Fruit fly (Drosophila melanogaster): Measurements from ENCODE around the gene smog.

smog gene

dm6 chr2L:4837772-4838397 is 14.8 kb upstream of the smog start, which contains the start of the genes tank and CG12194 (continued):
- peak in 1 of 2 experiments; percentile 86 for TF ChIP-seq Hr78 (GFP tag; optimal IDR thresholded peaks at IDR 0.05)
- TF ChIP-seq CG9437 (GFP tag; optimal IDR thresholded peaks at IDR 0.05) = peak; percentile 99
- TF ChIP-seq CG7372 (GFP tag; IDR thresholded peaks at IDR 0.05) = peak; percentile 98
- TF ChIP-seq Myb (GFP tag; optimal IDR thresholded peaks at IDR 0.05) = peak; percentile 98
- TF ChIP-seq CG2199 (GFP tag; IDR thresholded peaks at IDR 0.05) = peak; percentile 100
- TF ChIP-seq Hmr (GFP tag; optimal IDR thresholded peaks at IDR 0.05) = peak; percentile 99
- no peak for TF ChIP-seq D (optimal IDR thresholded peaks at IDR 0.05)
- TF ChIP-seq D (GFP tag; optimal IDR thresholded peaks at IDR 0.05) = peak; percentile 98
- peak; percentile 83 for TF ChIP-seq Scr (GFP tag; IDR thresholded peaks at IDR 0.05; ENCODE audit: partially characterized antibody)
- peak; percentile 91 for TF ChIP-seq E2f2 (GFP tag; IDR thresholded peaks at IDR 0.05)
- peak; percentile 99 for TF ChIP-seq CG12219 (GFP tag; optimal IDR thresholded peaks at IDR 0.05)
- peak; percentile 96 for TF ChIP-seq sima (GFP tag; optimal IDR thresholded peaks at IDR 0.05)
- peak; percentile 90 for TF ChIP-seq CG17912 (GFP tag; optimal IDR thresholded peaks at IDR 0.05)
- peak; percentile 99 for TF ChIP-seq CHES-1-like (GFP tag; optimal IDR thresholded peaks at IDR 0.05)
- peak; percentile 99 for TF ChIP-seq Atf6 (GFP tag; IDR thresholded peaks at IDR 0.05)
- peak; percentile 87 for TF ChIP-seq Dll (GFP tag; IDR thresholded peaks at IDR 0.05; ENCODE audit: partially characterized antibody)
- TF ChIP-seq CG5245 (GFP tag; optimal IDR thresholded peaks at IDR 0.05) = peak; percentile 99
- peak; percentile 99 for TF ChIP-seq CG9932 (GFP tag; IDR thresholded peaks at IDR 0.05)
- peak; percentile 89 for TF ChIP-seq grn (GFP tag; optimal IDR thresholded peaks at IDR 0.05)
- TF ChIP-seq lola (GFP tag; optimal IDR thresholded peaks at IDR 0.05) = peak in 1 of 3 experiments; percentile 95
- peak; percentile 99 for TF ChIP-seq Camta (GFP tag; optimal IDR thresholded peaks at IDR 0.05)
- TF ChIP-seq Lim3 (GFP tag; IDR thresholded peaks at IDR 0.05) = peak; percentile 97
- TF ChIP-seq Rx (GFP tag; IDR thresholded peaks at IDR 0.05) = peak; percentile 99
- 0 out of 3 replicates have a peak, but pooled peaks have one; percentile 38 for TF ChIP-seq mld (GFP tag; IDR thresholded peaks at IDR 0.05; ENCODE audit: partially characterized antibody)
- TF ChIP-seq CG18011 (GFP tag; optimal IDR thresholded peaks at IDR 0.05) = peak; percentile 93
- peak; percentile 95 for TF ChIP-seq D19A (tag; optimal IDR thresholded peaks at IDR 0.05)
- TF ChIP-seq MTF-1 (GFP tag; optimal IDR thresholded peaks at IDR 0.05; ENCODE audit: borderline replicate concordance) = peak; percentile 98
- TF ChIP-seq odd (GFP tag; optimal IDR thresholded peaks at IDR 0.05) = peak; percentile 96
- peak; percentile 97 for TF ChIP-seq CG31224 (GFP tag; IDR thresholded peaks at IDR 0.05)
- peak; percentile 73 for TF ChIP-seq CG6791 (GFP tag; IDR thresholded peaks at IDR 0.05; ENCODE audit: partially characterized antibody)
- TF ChIP-seq D19B (GFP tag; optimal IDR thresholded peaks at IDR 0.05) = peak; percentile 95
- TF ChIP-seq Doc2 (GFP tag; IDR thresholded peaks at IDR 0.05) = peak; percentile 98
- peak; percentile 99 for TF ChIP-seq repo (GFP tag; optimal IDR thresholded peaks at IDR 0.05)
- no peak for TF ChIP-seq Lpt (GFP tag; optimal IDR thresholded peaks at IDR 0.05)
- TF ChIP-seq stc (GFP tag; IDR thresholded peaks at IDR 0.05) = peak; percentile 99
- TF ChIP-seq tx (GFP tag; optimal IDR thresholded peaks at IDR 0.05) = peak; percentile 99
- TF ChIP-seq CG34422 (GFP tag; IDR thresholded peaks at IDR 0.05) = peak; percentile 100
- peak; percentile 99 for TF ChIP-seq Chrac-16 (GFP tag; optimal IDR thresholded peaks at IDR 0.05)
- peak; percentile 98 for TF ChIP-seq trh (GFP tag; optimal IDR thresholded peaks at IDR 0.05)
- no peak for TF ChIP-seq cad (GFP tag; optimal IDR thresholded peaks at IDR 0.05)
- peak; percentile 88 for TF ChIP-seq CG4360 (GFP tag; IDR thresholded peaks at IDR 0.05)
- peak; percentile 99 for TF ChIP-seq Hr51 (GFP tag; optimal IDR thresholded peaks at IDR 0.05)
- TF ChIP-seq hth (optimal IDR thresholded peaks at IDR 0.05) = no peak
- TF ChIP-seq CG14050 (GFP tag; IDR thresholded peaks at IDR 0.05) = peak; percentile 99
- TF ChIP-seq crp (GFP tag; optimal IDR thresholded peaks at IDR 0.05) = peak; percentile 40 to 78
- TF ChIP-seq CG13287 (GFP tag; IDR thresholded peaks at IDR 0.05; ENCODE audit: partially characterized antibody) = peak; percentile 77
- TF ChIP-seq CG1233 (GFP tag; optimal IDR thresholded peaks at IDR 0.05) = peak; percentile 99
- TF ChIP-seq Ada2b (GFP tag; IDR thresholded peaks at IDR 0.05) = peak; percentile 99
- TF ChIP-seq ato (GFP tag; IDR thresholded peaks at IDR 0.05; ENCODE audit: partially characterized antibody) = 0 out of 2 replicates have a peak, but pooled peaks have one; percentile 47
- TF ChIP-seq Hr39 (optimal IDR thresholded peaks at IDR 0.05) = no peak
